Worm (Caenorhabditis elegans): ENCODE results near the gene adt-1.

adt-1 gene

ce11 chrX:12655339-12655875 is 23.2 kb upstream of the adt-1 start:
- TF ChIP-seq dao-5 (tag; optimal IDR thresholded peaks at IDR 0.05) = no peak

- peak; percentile 46 for TF ChIP-seq him-1 (tag; optimal IDR thresholded peaks at IDR 0.05)
- TF ChIP-seq W03F9.2 (tag; optimal IDR thresholded peaks at IDR 0.05) = no peak
- TF ChIP-seq dao-5 (tag; optimal IDR thresholded peaks at IDR 0.05) = no peak
Observed at ce11 chrX:12656420-12657033, 22.1 kb upstream of the adt-1 start.

- no peak for TF ChIP-seq W03F9.2 (tag; optimal IDR thresholded peaks at IDR 0.05)
Observed at ce11 chrX:12659814-12660213, 18.8 kb upstream of the adt-1 start, which contains the start of gene C02B4.3. C02B4.3 (minus strand) TSS chrX:12659847.

- TF ChIP-seq W03F9.2 (tag; optimal IDR thresholded peaks at IDR 0.05) = peak; percentile 17
- TF ChIP-seq dao-5 (tag; optimal IDR thresholded peaks at IDR 0.05) = peak; percentile 60
- TF ChIP-seq him-1 (tag; optimal IDR thresholded peaks at IDR 0.05) = peak; percentile 74
Observed at ce11 chrX:12661091-12661526, 17.5 kb upstream of the adt-1 start.

ce11 chrX:12663114-12663513 is 15.5 kb upstream of the adt-1 start:
- TF ChIP-seq W03F9.2 (tag; optimal IDR thresholded peaks at IDR 0.05) (peak; percentile 34), him-1 (tag; optimal IDR thresholded peaks at IDR 0.05) (no peak)

- TF ChIP-seq dao-5 (tag; optimal IDR thresholded peaks at IDR 0.05) = no peak
- no peak for TF ChIP-seq him-1 (tag; optimal IDR thresholded peaks at IDR 0.05)
- TF ChIP-seq W03F9.2 (tag; optimal IDR thresholded peaks at IDR 0.05) = no peak
Observed at ce11 chrX:12663537-12663936, 15.1 kb upstream of the adt-1 start, which contains the start of gene nlp-76. nlp-76 (minus strand) TSS chrX:12663903.

ce11 chrX:12664443-12664842 is 14.2 kb upstream of the adt-1 start:
- TF ChIP-seq dao-5 (tag; optimal IDR thresholded peaks at IDR 0.05) (no peak), him-1 (tag; optimal IDR thresholded peaks at IDR 0.05) (no peak), W03F9.2 (tag; optimal IDR thresholded peaks at IDR 0.05) (no peak)

ce11 chrX:12664987-12665451 is 13.6 kb upstream of the adt-1 start:
- no peak for TF ChIP-seq W03F9.2 (tag; optimal IDR thresholded peaks at IDR 0.05)
- TF ChIP-seq dao-5 (tag; optimal IDR thresholded peaks at IDR 0.05) = peak; percentile 88
- TF ChIP-seq him-1 (tag; optimal IDR thresholded peaks at IDR 0.05) = peak; percentile 86

- TF ChIP-seq him-1 (tag; optimal IDR thresholded peaks at IDR 0.05) (no peak), W03F9.2 (tag; optimal IDR thresholded peaks at IDR 0.05) (no peak), dao-5 (tag; optimal IDR thresholded peaks at IDR 0.05) (no peak)
Observed at ce11 chrX:12665799-12666198, 12.8 kb upstream of the adt-1 start.

ce11 chrX:12667804-12668511 is 10.7 kb upstream of the adt-1 start, which contains the start of gene nhr-17:
nhr-17 (minus strand) TSS chrX:12667854.
- TF ChIP-seq him-1 (tag; optimal IDR thresholded peaks at IDR 0.05) (no peak), W03F9.2 (tag; optimal IDR thresholded peaks at IDR 0.05) (no peak), dao-5 (tag; optimal IDR thresholded peaks at IDR 0.05) (no peak)

ce11 chrX:12668941-12669501 is 9.6 kb upstream of the adt-1 start:
- no peak for TF ChIP-seq him-1 (tag; optimal IDR thresholded peaks at IDR 0.05)
- no peak for TF ChIP-seq dao-5 (tag; optimal IDR thresholded peaks at IDR 0.05)
- no peak for TF ChIP-seq W03F9.2 (tag; optimal IDR thresholded peaks at IDR 0.05)

ce11 chrX:12670385-12670784 is 8.2 kb upstream of the adt-1 start:
- TF ChIP-seq dao-5 (tag; optimal IDR thresholded peaks at IDR 0.05) (no peak), him-1 (tag; optimal IDR thresholded peaks at IDR 0.05) (peak; percentile 20), W03F9.2 (tag; optimal IDR thresholded peaks at IDR 0.05) (peak; percentile 31)

ce11 chrX:12671638-12672290 is 6.9 kb upstream of the adt-1 start:
- TF ChIP-seq W03F9.2 (tag; optimal IDR thresholded peaks at IDR 0.05) (no peak), dao-5 (tag; optimal IDR thresholded peaks at IDR 0.05) (no peak), him-1 (tag; optimal IDR thresholded peaks at IDR 0.05) (no peak)

ce11 chrX:12677113-12677512 is 1.5 kb upstream of the adt-1 start:
- no peak for TF ChIP-seq W03F9.2 (tag; optimal IDR thresholded peaks at IDR 0.05)
- TF ChIP-seq him-1 (tag; optimal IDR thresholded peaks at IDR 0.05) = no peak
- TF ChIP-seq dao-5 (tag; optimal IDR thresholded peaks at IDR 0.05) = no peak
